Fruit fly (Drosophila melanogaster) whole organism, embryonic: ENCODE results near the gene CG14195.
A peak's percentile ranks its signal among the peaks of the same experiment; 100 is the strongest.

Experiments used
- Ada2b ChIP-seq: fragments of 200-800 bp; sonication (Bioruptor generic); IDR thresholded peaks from 2 replicates; pipeline ENCODE4 v1.3.6; 2022; ENCODE audit warnings: missing biosample characterization, missing genetic modification characterization
- Atf3 ChIP-seq: fragments of 200-800 bp; sonication (Bioruptor generic); optimal IDR thresholded peaks from 3 replicates; lab custom pipeline; 2016; ENCODE audit warnings: missing biosample characterization, missing genetic modification characterization
- CG10366 ChIP-seq: fragments of 200-800 bp; sonication (Bioruptor generic); IDR thresholded peaks from 2 replicates; pipeline ENCODE4 v1.3.6; 2022; ENCODE audit warnings: missing biosample characterization, missing genetic modification characterization
- CG10543 ChIP-seq: fragments of 200-800 bp; sonication (Bioruptor generic); optimal IDR thresholded peaks from 3 replicates; lab custom pipeline; 2017; ENCODE audit warnings: missing biosample characterization, mild to moderate bottlenecking, missing genetic modification characterization, moderate library complexity
- CG11247 ChIP-seq: fragments of 200-800 bp; sonication (Bioruptor generic); IDR thresholded peaks from 2 replicates; pipeline ENCODE4 v1.3.6; 2022; ENCODE audit warnings: missing biosample characterization, missing genetic modification characterization
- CG11504 ChIP-seq: fragments of 200-800 bp; sonication (Bioruptor generic); optimal IDR thresholded peaks from 3 replicates; lab custom pipeline; 2019; ENCODE audit warnings: missing biosample characterization, mild to moderate bottlenecking, missing genetic modification characterization, moderate library complexity
- CG11695 ChIP-seq: fragments of 200-800 bp; sonication (Bioruptor generic); IDR thresholded peaks from 3 replicates; pipeline ENCODE4 v1.3.6; 2022; ENCODE audit warnings: missing biosample characterization, missing genetic modification characterization
- CG11723 ChIP-seq: fragments of 200-800 bp; sonication (Bioruptor generic); optimal IDR thresholded peaks from 2 replicates; lab custom pipeline; 2017; ENCODE audit warnings: missing biosample characterization, mild to moderate bottlenecking, missing genetic modification characterization
- CG14050 ChIP-seq: fragments of 200-800 bp; sonication (Bioruptor generic); IDR thresholded peaks from 3 replicates; pipeline ENCODE4 v1.3.6; 2022; ENCODE audit warnings: missing biosample characterization, missing genetic modification characterization
- CG15696 ChIP-seq: fragments of 200-800 bp; sonication (Bioruptor generic); optimal IDR thresholded peaks from 2 replicates; lab custom pipeline; 2019; ENCODE audit warnings: missing biosample characterization, mild to moderate bottlenecking, missing genetic modification characterization, moderate library complexity
- CG1603 ChIP-seq: fragments of 200-800 bp; sonication (Bioruptor generic); optimal IDR thresholded peaks from 2 replicates; lab custom pipeline; 2019; ENCODE audit warnings: missing biosample characterization, mild to moderate bottlenecking, missing genetic modification characterization, moderate library complexity
- CG16863 ChIP-seq: fragments of 200-800 bp; sonication (Bioruptor generic); optimal IDR thresholded peaks from 3 replicates; lab custom pipeline; 2016; ENCODE audit warnings: missing biosample characterization, missing genetic modification characterization
- CG17612 ChIP-seq: fragments of 200-800 bp; sonication (Bioruptor generic); IDR thresholded peaks from 2 replicates; pipeline ENCODE4 v1.3.6; 2022; ENCODE audit warnings: missing biosample characterization, missing genetic modification characterization
- CG18476 ChIP-seq: fragments of 200-800 bp; sonication (Bioruptor generic); optimal IDR thresholded peaks from 2 replicates; lab custom pipeline; 2016; ENCODE audit warnings: missing biosample characterization, mild to moderate bottlenecking, missing genetic modification characterization
- CG30020 ChIP-seq: fragments of 200-800 bp; optimal IDR thresholded peaks from 2 replicates; lab custom pipeline; 2019; ENCODE audit warnings: missing biosample characterization, mild to moderate bottlenecking, missing genetic modification characterization, moderate library complexity
- CG3281 ChIP-seq: fragments of 200-800 bp; sonication (Bioruptor generic); optimal IDR thresholded peaks from 3 replicates; lab custom pipeline; 2017; ENCODE audit warnings: missing biosample characterization, mild to moderate bottlenecking, missing genetic modification characterization
- CG4282 ChIP-seq: fragments of 200-800 bp; sonication (Bioruptor generic); optimal IDR thresholded peaks from 2 replicates; lab custom pipeline; 2016; ENCODE audit warnings: missing biosample characterization, missing genetic modification characterization
- CG6175 ChIP-seq: fragments of 200-800 bp; sonication (Bioruptor generic); IDR thresholded peaks from 3 replicates; pipeline ENCODE4 v1.3.6; 2022; ENCODE audit warnings: missing biosample characterization, missing genetic modification characterization
- CG7372 ChIP-seq: fragments of 200-800 bp; sonication (Bioruptor generic); IDR thresholded peaks from 2 replicates; pipeline ENCODE4 v1.3.6; 2022; ENCODE audit warnings: missing biosample characterization, missing genetic modification characterization
- Deaf1 ChIP-seq: fragments of 200-800 bp; optimal IDR thresholded peaks from 3 replicates; lab custom pipeline; 2019; ENCODE audit warnings: missing biosample characterization, mild to moderate bottlenecking, missing genetic modification characterization, moderate library complexity
- ERR ChIP-seq: fragments of 200-800 bp; sonication (Bioruptor generic); optimal IDR thresholded peaks from 2 replicates; lab custom pipeline; 2016; ENCODE audit warnings: missing biosample characterization, missing genetic modification characterization
- Eip74EF ChIP-seq, 2 experiments: fragments of 200-800 bp in 1 of 2; fragments of >200 bp in 1 of 2; sonication (Bioruptor generic) in 1 of 2; optimal IDR thresholded peaks; 2 replicates each; lab custom pipeline; 2017 to 2019; ENCODE audit warnings: missing biosample characterization in 2 of 2, missing genetic modification characterization in 2 of 2, mild to moderate bottlenecking in 1 of 2, moderate library complexity in 1 of 2
- MESR4 ChIP-seq: fragments of 200-800 bp; sonication (Bioruptor generic); optimal IDR thresholded peaks from 2 replicates; lab custom pipeline; 2018; ENCODE audit warnings: missing biosample characterization, mild to moderate bottlenecking, missing genetic modification characterization, moderate library complexity
- Med ChIP-seq: fragments of 200-800 bp; sonication (Bioruptor generic); peaks from one replicate; lab custom pipeline; 2016; ENCODE audit warnings: missing biosample characterization, missing genetic modification characterization, mild to moderate bottlenecking, inconsistent platforms, moderate library complexity
- Meics ChIP-seq: fragments of 200-800 bp; sonication (Bioruptor generic); optimal IDR thresholded peaks from 2 replicates; lab custom pipeline; 2017; ENCODE audit warnings: missing biosample characterization, mild to moderate bottlenecking, missing genetic modification characterization
- Mes4 ChIP-seq: fragments of 200-800 bp; sonication (Bioruptor generic); optimal IDR thresholded peaks from 2 replicates; lab custom pipeline; 2016; ENCODE audit warnings: missing biosample characterization, missing genetic modification characterization
- Side ChIP-seq: fragments of 200-800 bp; sonication (Bioruptor generic); optimal IDR thresholded peaks from 2 replicates; lab custom pipeline; 2016; ENCODE audit warnings: missing biosample characterization, missing genetic modification characterization
- Xbp1 ChIP-seq: fragments of 200-800 bp; sonication (Bioruptor generic); optimal IDR thresholded peaks from 3 replicates; lab custom pipeline; 2016; ENCODE audit warnings: missing biosample characterization, mild to moderate bottlenecking, missing genetic modification characterization
- Xrp1 ChIP-seq: fragments of 200-800 bp; sonication (Bioruptor generic); IDR thresholded peaks from 2 replicates; pipeline ENCODE4 v1.3.6; 2022; ENCODE audit warnings: missing biosample characterization, missing genetic modification characterization
- ap ChIP-seq: fragments of 200-800 bp; sonication (Bioruptor generic); IDR thresholded peaks from 2 replicates; pipeline ENCODE4 v1.3.6; 2022; ENCODE audit warnings: missing biosample characterization, missing genetic modification characterization
- ash1 ChIP-seq: fragments of 200-800 bp; sonication (Bioruptor generic); optimal IDR thresholded peaks from 2 replicates; lab custom pipeline; 2018; ENCODE audit warnings: missing biosample characterization, mild to moderate bottlenecking, missing genetic modification characterization
- chinmo ChIP-seq: fragments of 200-800 bp; sonication (Bioruptor generic); IDR thresholded peaks from 4 replicates; pipeline ENCODE4 v1.3.6; 2022; ENCODE audit warnings: missing biosample characterization, missing genetic modification characterization; ENCODE audit not compliant: partially characterized antibody
- crol ChIP-seq: fragments of 200-800 bp; sonication (Bioruptor generic); IDR thresholded peaks from 2 replicates; pipeline ENCODE4 v1.3.6; 2022; ENCODE audit warnings: missing biosample characterization, missing genetic modification characterization
- crp ChIP-seq, 2 experiments: fragments of 200-800 bp; sonication (Bioruptor generic); optimal IDR thresholded peaks; 2 replicates in 1 of 2; 3 replicates in 1 of 2; lab custom pipeline; 2017; ENCODE audit warnings: missing biosample characterization in 2 of 2, missing genetic modification characterization in 2 of 2, mild to moderate bottlenecking in 1 of 2, moderate library complexity in 1 of 2
- da ChIP-seq: fragments of 200-800 bp; sonication (Bioruptor generic); optimal IDR thresholded peaks from 2 replicates; lab custom pipeline; 2016; ENCODE audit warnings: missing biosample characterization, missing genetic modification characterization
- ems ChIP-seq: fragments of 200-800 bp; sonication (Bioruptor generic); optimal IDR thresholded peaks from 3 replicates; lab custom pipeline; 2016; ENCODE audit warnings: missing biosample characterization, missing genetic modification characterization
- esg ChIP-seq: fragments of 200-800 bp; sonication (Bioruptor generic); conservative IDR thresholded peaks from 2 replicates; pipeline ENCODE4 v1.3.6; 2022; ENCODE audit warnings: missing biosample characterization, missing genetic modification characterization
- exex ChIP-seq: fragments of 200-800 bp; sonication (Bioruptor generic); optimal IDR thresholded peaks from 4 replicates; lab custom pipeline; 2018; ENCODE audit warnings: missing biosample characterization, mild to moderate bottlenecking, missing genetic modification characterization, moderate library complexity
- eyg ChIP-seq: fragments of 200-800 bp; sonication (Bioruptor generic); optimal IDR thresholded peaks from 3 replicates; lab custom pipeline; 2016; ENCODE audit warnings: missing biosample characterization, missing genetic modification characterization
- fd3F ChIP-seq: fragments of 200-800 bp; sonication (Bioruptor generic); optimal IDR thresholded peaks from 2 replicates; lab custom pipeline; 2018; ENCODE audit warnings: missing biosample characterization, mild to moderate bottlenecking, missing genetic modification characterization, moderate library complexity
- grn ChIP-seq: fragments of 200-800 bp; sonication (Bioruptor generic); optimal IDR thresholded peaks from 3 replicates; lab custom pipeline; 2017; ENCODE audit warnings: missing biosample characterization, missing genetic modification characterization
- hth ChIP-seq: fragments of >200 bp; optimal IDR thresholded peaks from 2 replicates; lab custom pipeline; 2017; ENCODE audit warnings: inconsistent platforms
- inv ChIP-seq: fragments of 200-800 bp; sonication (Bioruptor generic); IDR thresholded peaks from 2 replicates; pipeline ENCODE4 v1.3.6; 2022; ENCODE audit warnings: missing biosample characterization, missing genetic modification characterization; ENCODE audit not compliant: partially characterized antibody
- jing ChIP-seq: fragments of 200-800 bp; sonication (Bioruptor generic); optimal IDR thresholded peaks from 2 replicates; lab custom pipeline; 2018; ENCODE audit warnings: missing biosample characterization, mild to moderate bottlenecking, missing genetic modification characterization
- sr ChIP-seq: fragments of 200-800 bp; sonication (Bioruptor generic); IDR thresholded peaks from 3 replicates; pipeline ENCODE4 v1.3.6; 2022; ENCODE audit warnings: missing biosample characterization, missing genetic modification characterization
- tap ChIP-seq: fragments of 200-800 bp; optimal IDR thresholded peaks from 3 replicates; lab custom pipeline; 2019; ENCODE audit warnings: missing biosample characterization, mild to moderate bottlenecking, missing genetic modification characterization, moderate library complexity
- trem ChIP-seq: fragments of 200-800 bp; optimal IDR thresholded peaks from 3 replicates; lab custom pipeline; 2019; ENCODE audit warnings: missing biosample characterization, mild to moderate bottlenecking, missing genetic modification characterization, moderate library complexity
- wek ChIP-seq: fragments of 200-800 bp; sonication (Bioruptor generic); optimal IDR thresholded peaks from 3 replicates; lab custom pipeline; 2018; ENCODE audit warnings: missing biosample characterization, mild to moderate bottlenecking, missing genetic modification characterization, moderate library complexity

Gene CG14195

dm6 chrX:19215215-19215614 lies 3.3 kb upstream of the CG14195 start, which contains the start of gene Muc18B:
Muc18B (plus strand) TSS chrX:19215515.
- TF ChIP-seq exex (tag; lab: Kevin White, UChicago) (peak; percentile 34), grn (GFP tag; lab: Kevin White, UChicago) (peak; percentile 38), CG1603 (no peak)

dm6 chrX:19212954-19213353 lies 1.1 kb upstream of the CG14195 start, which contains the start of gene Mur18B:
Mur18B (plus strand) TSS chrX:19213254.
- TF ChIP-seq crol (GFP tag; lab: Robert Waterston, UW) (no peak), Med (peak; percentile 15)

dm6 chrX:19208014-19208413 lies 3.9 kb downstream of the CG14195 start, which contains the start of gene Ulp1:
Ulp1 (minus strand) TSS chrX:19208187.
- TF ChIP-seq Atf3 (GFP tag; lab: Kevin White, UChicago) (no peak), sr (no peak), CG30020 (peak; percentile 40), CG11247 (GFP tag; lab: Robert Waterston, UW) (no peak), CG4282 (GFP tag; lab: Kevin White, UChicago) (no peak), CG14050 (GFP tag; lab: Robert Waterston, UW) (no peak), Mes4 (no peak), chinmo (GFP tag; lab: Robert Waterston, UW) (no peak), CG7372 (GFP tag; lab: Robert Waterston, UW) (no peak), eyg (GFP tag; lab: Kevin White, UChicago) (no peak), fd3F (GFP tag; lab: Kevin White, UChicago) (no peak), CG11723 (GFP tag; lab: Kevin White, UChicago) (no peak), CG3281 (GFP tag; lab: Kevin White, UChicago) (no peak), CG16863 (GFP tag; lab: Kevin White, UChicago) (no peak), tap (tag; lab: Kevin White, UChicago) (no peak), Meics (GFP tag; lab: Kevin White, UChicago) (peak; percentile 9), trem (tag; lab: Kevin White, UChicago) (peak; percentile 58), CG10543 (no peak), Xbp1 (peak; percentile 13), da (no peak), CG11504 (no peak), Deaf1 (tag; lab: Kevin White, UChicago) (no peak), crp (GFP tag; optimal IDR thresholded peaks at IDR 0.05; lab: Kevin White, UChicago) (no peak), CG15696 (tag; lab: Kevin White, UChicago) (no peak), esg (no peak), CG18476 (GFP tag; lab: Kevin White, UChicago) (no peak), ems (GFP tag; lab: Kevin White, UChicago) (peak; percentile 3), CG6175 (GFP tag; lab: Robert Waterston, UW) (no peak), Eip74EF (GFP tag; optimal IDR thresholded peaks at IDR 0.05; lab: Kevin White, UChicago) (no peak), Side (GFP tag; lab: Kevin White, UChicago) (no peak), hth (no peak), inv (GFP tag; lab: Robert Waterston, UW) (peak; percentile 9; the same call in 1 of the 2 replicates), wek (GFP tag; lab: Kevin White, UChicago) (no peak), jing (GFP tag; lab: Kevin White, UChicago) (no peak), CG17612 (GFP tag; lab: Robert Waterston, UW) (no peak), Ada2b (GFP tag; lab: Robert Waterston, UW) (no peak), ap (GFP tag; lab: Robert Waterston, UW) (no peak), MESR4 (GFP tag; lab: Kevin White, UChicago) (peak; percentile 76), ERR (GFP tag; lab: Kevin White, UChicago) (no peak), Xrp1 (GFP tag; lab: Robert Waterston, UW) (no peak), CG10366 (GFP tag; lab: Robert Waterston, UW) (no peak), ash1 (no peak), CG11695 (GFP tag; lab: Robert Waterston, UW) (no peak)
